Worm (Caenorhabditis elegans) whole organism, L4/young adult: ENCODE measurements around the gene srd-17.

Experiments
- W03F9.2 ChIP-seq: fragments of 150-350 bp; optimal IDR thresholded peaks from 2 replicates; lab custom pipeline; 2014; ENCODE audit warnings: missing biosample characterization, missing genetic modification characterization
- dao-5 ChIP-seq: sonication (generic microtip); optimal IDR thresholded peaks from 2 replicates; lab custom pipeline; 2016; ENCODE audit warnings: missing genotype, missing genetic modification characterization, moderate library complexity, missing compliant biosample characterization
- him-1 ChIP-seq: sonication (generic microtip); optimal IDR thresholded peaks from 2 replicates; lab custom pipeline; 2016; ENCODE audit warnings: missing genotype, missing genetic modification reagents, missing genetic modification characterization, missing compliant biosample characterization

DNA sequence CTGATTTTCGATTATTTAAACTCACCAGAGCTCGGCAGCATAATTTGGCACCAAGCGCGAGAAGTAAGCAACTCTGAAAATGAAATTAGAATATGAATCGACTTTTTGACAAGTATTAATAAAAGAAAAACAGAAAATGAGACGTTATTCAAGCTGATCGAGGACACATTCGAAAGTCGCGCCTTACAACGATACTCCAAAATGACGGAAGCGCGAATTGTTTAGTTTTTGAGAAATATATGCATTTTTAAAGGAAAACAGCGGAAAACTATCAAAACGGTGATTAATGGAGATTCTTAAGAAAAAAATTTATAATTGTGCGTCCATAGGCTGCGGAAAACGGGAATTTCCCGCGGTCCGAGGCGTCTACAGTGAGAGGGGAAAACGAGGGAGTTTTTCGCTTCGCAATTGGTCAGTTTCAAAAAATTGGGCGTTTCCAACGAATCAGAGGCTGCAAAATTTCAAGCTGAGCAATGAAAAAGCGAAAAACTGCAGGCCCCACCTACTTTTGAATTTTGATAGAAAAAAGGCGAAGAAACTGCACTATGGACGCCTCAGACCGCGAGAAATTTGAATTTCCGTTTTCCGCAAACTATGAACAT is 5.1 kb upstream of the srd-17 start, which contains the start of gene mes-4:
- TF ChIP-seq dao-5 (tag; lab: Kevin White, UChicago): no peak
- no peak for TF ChIP-seq him-1 (tag; lab: Kevin White, UChicago)
- TF ChIP-seq W03F9.2 (tag; lab: Kevin White, UChicago): no peak
